Fruit fly (Drosophila melanogaster) whole organism, embryonic: ENCODE data around the gene CG18234.

ENCODE experiments used
- Atf3 ChIP-seq: fragments of 200-800 bp; sonication (Bioruptor generic); optimal IDR thresholded peaks from 3 replicates; lab custom pipeline; 2016; ENCODE audit warnings: missing biosample characterization, missing genetic modification characterization
- Bteb2 ChIP-seq: fragments of 200-800 bp; sonication (Bioruptor generic); optimal IDR thresholded peaks from 2 replicates; lab custom pipeline; 2016; ENCODE audit warnings: missing biosample characterization, missing genetic modification characterization
- CG11085 ChIP-seq: fragments of 200-800 bp; sonication (Bioruptor generic); IDR thresholded peaks from 2 replicates; pipeline ENCODE4 v1.3.6; 2022; ENCODE audit warnings: missing biosample characterization, missing genetic modification characterization
- CG13287 ChIP-seq: fragments of 200-800 bp; sonication (Bioruptor generic); IDR thresholded peaks from 2 replicates; pipeline ENCODE4 v1.3.6; 2022; ENCODE audit warnings: missing biosample characterization, missing genetic modification characterization; ENCODE audit not compliant: partially characterized antibody
- CG15601 ChIP-seq: fragments of 200-800 bp; sonication (Bioruptor generic); optimal IDR thresholded peaks from 3 replicates; lab custom pipeline; 2019; ENCODE audit warnings: missing biosample characterization, mild to moderate bottlenecking, missing genetic modification characterization, moderate library complexity
- CG2116 ChIP-seq: fragments of 200-800 bp; sonication (Bioruptor generic); optimal IDR thresholded peaks from 3 replicates; lab custom pipeline; 2018; ENCODE audit warnings: missing biosample characterization, mild to moderate bottlenecking, missing genetic modification characterization
- CG2199 ChIP-seq: fragments of 200-800 bp; sonication (Bioruptor generic); IDR thresholded peaks from 3 replicates; pipeline ENCODE4 v1.3.6; 2022; ENCODE audit warnings: missing biosample characterization, missing genetic modification characterization
- CG33557 ChIP-seq: fragments of 200-800 bp; sonication (Bioruptor generic); optimal IDR thresholded peaks from 2 replicates; lab custom pipeline; 2019; ENCODE audit warnings: missing biosample characterization, mild to moderate bottlenecking, missing genetic modification characterization, moderate library complexity
- CG3407 ChIP-seq: fragments of 200-800 bp; sonication (Bioruptor generic); optimal IDR thresholded peaks from 2 replicates; lab custom pipeline; 2018; ENCODE audit warnings: missing biosample characterization, mild to moderate bottlenecking, missing genetic modification characterization
- CG43689 ChIP-seq: fragments of 200-800 bp; sonication (Bioruptor generic); IDR thresholded peaks from 2 replicates; pipeline ENCODE4 v1.3.6; 2022; ENCODE audit warnings: missing biosample characterization, missing genetic modification characterization
- CG5180 ChIP-seq: fragments of 200-800 bp; sonication (Bioruptor generic); optimal IDR thresholded peaks from 3 replicates; lab custom pipeline; 2017; ENCODE audit warnings: missing biosample characterization, missing genetic modification characterization, mild to moderate bottlenecking, moderate library complexity, missing genetic modification reagents
- CG6689 ChIP-seq: fragments of 200-800 bp; sonication (Bioruptor generic); IDR thresholded peaks from 2 replicates; pipeline ENCODE4 v1.3.6; 2022; ENCODE audit warnings: missing biosample characterization, missing genetic modification characterization
- CG7987 ChIP-seq: fragments of 200-800 bp; sonication (Bioruptor generic); optimal IDR thresholded peaks from 2 replicates; lab custom pipeline; 2018; ENCODE audit warnings: missing biosample characterization, mild to moderate bottlenecking, missing genetic modification characterization, moderate library complexity
- CG8089 ChIP-seq: fragments of 200-800 bp; sonication (Bioruptor generic); optimal IDR thresholded peaks from 3 replicates; lab custom pipeline; 2016; ENCODE audit warnings: missing biosample characterization, missing genetic modification characterization
- CG8290 ChIP-seq, 3 experiments: fragments of 200-800 bp; sonication (Bioruptor generic); optimal IDR thresholded peaks; 2 replicates each; lab custom pipeline; 2016 to 2019; ENCODE audit warnings: missing biosample characterization in 3 of 3, missing genetic modification characterization in 3 of 3, mild to moderate bottlenecking in 2 of 3, moderate library complexity in 1 of 3
- CG9817 ChIP-seq: fragments of 200-800 bp; sonication (Bioruptor generic); optimal IDR thresholded peaks from 2 replicates; lab custom pipeline; 2018; ENCODE audit warnings: missing biosample characterization, mild to moderate bottlenecking, missing genetic modification characterization, moderate library complexity
- CG9876 ChIP-seq: fragments of 200-800 bp; sonication (Bioruptor generic); optimal IDR thresholded peaks from 2 replicates; lab custom pipeline; 2016; ENCODE audit warnings: missing biosample characterization, missing genetic modification characterization
- Dll ChIP-seq: fragments of 200-800 bp; sonication (Bioruptor generic); IDR thresholded peaks from 4 replicates; pipeline ENCODE4 v1.3.6; 2022; ENCODE audit warnings: missing biosample characterization, missing genetic modification characterization; ENCODE audit not compliant: partially characterized antibody
- Doc2 ChIP-seq: fragments of 200-800 bp; sonication (Bioruptor generic); IDR thresholded peaks from 2 replicates; pipeline ENCODE4 v1.3.6; 2022; ENCODE audit warnings: missing biosample characterization, missing genetic modification characterization
- Fer1 ChIP-seq: fragments of 200-800 bp; sonication (Bioruptor generic); optimal IDR thresholded peaks from 2 replicates; lab custom pipeline; 2017; ENCODE audit warnings: missing biosample characterization, mild to moderate bottlenecking, missing genetic modification characterization
- HLH4C ChIP-seq: fragments of 200-800 bp; sonication (Bioruptor generic); IDR thresholded peaks from 3 replicates; pipeline ENCODE4 v1.3.6; 2022; ENCODE audit warnings: missing biosample characterization, missing genetic modification characterization; ENCODE audit not compliant: partially characterized antibody
- Jarid2 ChIP-seq: fragments of 200-800 bp; sonication (Bioruptor generic); optimal IDR thresholded peaks from 3 replicates; lab custom pipeline; 2017; ENCODE audit warnings: mild to moderate bottlenecking, missing biosample characterization, missing genetic modification reagents, missing genetic modification characterization
- NK7.1 ChIP-seq: fragments of 200-800 bp; sonication (Bioruptor generic); optimal IDR thresholded peaks from 3 replicates; lab custom pipeline; 2016; ENCODE audit warnings: missing biosample characterization, missing genetic modification characterization
- Oli ChIP-seq: fragments of 200-800 bp; sonication (Bioruptor generic); optimal IDR thresholded peaks from 2 replicates; lab custom pipeline; 2018; ENCODE audit warnings: missing biosample characterization, mild to moderate bottlenecking, missing genetic modification characterization, moderate library complexity
- PHDP ChIP-seq: fragments of 200-800 bp; sonication (Bioruptor generic); optimal IDR thresholded peaks from 3 replicates; lab custom pipeline; 2018; ENCODE audit warnings: missing biosample characterization, mild to moderate bottlenecking, missing genetic modification characterization, moderate library complexity
- Six4 ChIP-seq: fragments of 200-800 bp; sonication (Bioruptor generic); optimal IDR thresholded peaks from 2 replicates; lab custom pipeline; 2016; ENCODE audit warnings: missing biosample characterization, missing genetic modification characterization
- ac ChIP-seq: fragments of 200-800 bp; sonication (Bioruptor generic); optimal IDR thresholded peaks from 3 replicates; lab custom pipeline; 2017; ENCODE audit warnings: missing biosample characterization, mild to moderate bottlenecking, missing genetic modification characterization
- bigmax ChIP-seq: fragments of 200-800 bp; sonication (Bioruptor generic); optimal IDR thresholded peaks from 2 replicates; lab custom pipeline; 2018; ENCODE audit warnings: missing biosample characterization, mild to moderate bottlenecking, missing genetic modification characterization
- bowl ChIP-seq: fragments of 200-800 bp; sonication (Bioruptor generic); IDR thresholded peaks from 2 replicates; pipeline ENCODE4 v1.3.6; 2022; ENCODE audit warnings: missing biosample characterization, missing genetic modification characterization
- chm ChIP-seq: fragments of 200-800 bp; sonication (Bioruptor generic); IDR thresholded peaks from 2 replicates; pipeline ENCODE4 v1.3.6; 2022; ENCODE audit warnings: missing biosample characterization, missing genetic modification characterization
- crp ChIP-seq, 2 experiments: fragments of 200-800 bp; sonication (Bioruptor generic); optimal IDR thresholded peaks; 2 replicates in 1 of 2; 3 replicates in 1 of 2; lab custom pipeline; 2017; ENCODE audit warnings: missing biosample characterization in 2 of 2, missing genetic modification characterization in 2 of 2, mild to moderate bottlenecking in 1 of 2, moderate library complexity in 1 of 2
- emc ChIP-seq: fragments of 200-800 bp; sonication (Bioruptor generic); optimal IDR thresholded peaks from 2 replicates; lab custom pipeline; 2016; ENCODE audit warnings: missing biosample characterization, missing genetic modification characterization
- en ChIP-seq: fragments of 200-800 bp; sonication (Bioruptor generic); optimal IDR thresholded peaks from 2 replicates; lab custom pipeline; 2016; ENCODE audit warnings: missing biosample characterization, missing genetic modification characterization
- fd64A ChIP-seq: fragments of 200-800 bp; sonication (Bioruptor generic); optimal IDR thresholded peaks from 3 replicates; lab custom pipeline; 2018; ENCODE audit warnings: missing biosample characterization, mild to moderate bottlenecking, missing genetic modification characterization
- ind ChIP-seq: fragments of 200-800 bp; sonication (Bioruptor generic); optimal IDR thresholded peaks from 3 replicates; lab custom pipeline; 2016; ENCODE audit warnings: missing biosample characterization, missing genetic modification characterization
- knrl ChIP-seq: fragments of 200-800 bp; sonication (Bioruptor generic); IDR thresholded peaks from 3 replicates; pipeline ENCODE4 v1.3.6; 2022; ENCODE audit warnings: missing biosample characterization, missing genetic modification characterization; ENCODE audit not compliant: partially characterized antibody
- nmo ChIP-seq: fragments of 200-800 bp; sonication (Bioruptor generic); optimal IDR thresholded peaks from 2 replicates; lab custom pipeline; 2018; ENCODE audit warnings: missing biosample characterization, mild to moderate bottlenecking, missing genetic modification characterization, moderate library complexity
- oc ChIP-seq: fragments of 200-800 bp; sonication (Bioruptor generic); optimal IDR thresholded peaks from 2 replicates; lab custom pipeline; 2018; ENCODE audit warnings: missing biosample characterization, mild to moderate bottlenecking, missing genetic modification characterization, moderate library complexity
- pb ChIP-seq: fragments of 200-800 bp; sonication (Bioruptor generic); optimal IDR thresholded peaks from 3 replicates; lab custom pipeline; 2016; ENCODE audit warnings: missing biosample characterization, missing genetic modification characterization
- rib ChIP-seq: fragments of 200-800 bp; sonication (Bioruptor generic); IDR thresholded peaks from 2 replicates; pipeline ENCODE4 v1.3.6; 2022; ENCODE audit warnings: missing biosample characterization, missing genetic modification characterization
- ro ChIP-seq: fragments of 200-800 bp; sonication (Bioruptor generic); IDR thresholded peaks from 2 replicates; pipeline ENCODE4 v1.3.6; 2022; ENCODE audit warnings: missing biosample characterization, missing genetic modification characterization
- salm ChIP-seq: fragments of 200-800 bp; sonication (Bioruptor generic); optimal IDR thresholded peaks from 2 replicates; lab custom pipeline; 2018; ENCODE audit warnings: missing biosample characterization, mild to moderate bottlenecking, missing genetic modification characterization
- sens ChIP-seq: fragments of 200-800 bp; sonication (Bioruptor generic); peaks from one replicate; lab custom pipeline; 2016; ENCODE audit warnings: missing biosample characterization, missing genetic modification characterization
- sima ChIP-seq: fragments of 200-800 bp; sonication (Bioruptor generic); optimal IDR thresholded peaks from 2 replicates; lab custom pipeline; 2016; ENCODE audit warnings: missing biosample characterization, missing genetic modification characterization
- sr ChIP-seq: fragments of 200-800 bp; sonication (Bioruptor generic); IDR thresholded peaks from 3 replicates; pipeline ENCODE4 v1.3.6; 2022; ENCODE audit warnings: missing biosample characterization, missing genetic modification characterization
- sug ChIP-seq: fragments of 200-800 bp; optimal IDR thresholded peaks from 2 replicates; lab custom pipeline; 2019; ENCODE audit warnings: missing biosample characterization, mild to moderate bottlenecking, missing genetic modification characterization, moderate library complexity
- vfl ChIP-seq: fragments of 200-800 bp; sonication (Bioruptor generic); optimal IDR thresholded peaks from 2 replicates; lab custom pipeline; 2016; ENCODE audit warnings: missing biosample characterization, missing genetic modification characterization
- z ChIP-seq: fragments of 200-800 bp; sonication (Bioruptor generic); IDR thresholded peaks from 3 replicates; pipeline ENCODE4 v1.3.6; 2022; ENCODE audit warnings: missing biosample characterization, missing genetic modification characterization

The CG18234 gene

DNA sequence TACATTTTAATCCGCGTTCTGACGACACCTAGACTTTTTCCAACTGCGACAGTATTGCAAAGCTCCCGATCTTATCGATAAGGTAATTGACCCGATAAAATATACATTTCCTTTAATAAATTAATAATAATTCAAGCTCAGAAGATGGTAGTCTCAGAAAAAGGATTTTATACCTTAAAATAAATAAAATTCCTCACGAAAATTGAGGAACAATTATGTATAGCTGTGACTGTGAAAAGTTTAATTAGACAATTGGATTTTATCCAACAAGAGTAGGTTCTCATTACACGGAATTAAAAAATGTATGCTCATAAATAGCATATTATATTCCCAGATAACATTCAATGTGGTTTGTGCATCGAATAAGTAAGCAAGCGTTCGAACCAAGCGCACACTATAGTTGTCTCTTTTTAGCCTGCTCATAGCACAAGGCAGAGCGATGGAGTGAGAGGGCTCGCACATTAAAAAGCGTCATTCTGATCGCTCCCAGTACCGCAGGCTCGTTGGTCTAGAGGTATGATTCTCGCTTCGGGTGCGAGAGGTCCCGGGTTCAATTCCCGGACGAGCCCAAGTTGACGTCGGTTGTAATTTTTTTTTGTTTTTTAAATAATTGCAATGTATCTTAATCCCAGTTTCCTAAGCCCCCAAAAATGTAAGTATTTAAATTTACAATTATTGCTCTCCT is 14.8 kb downstream of the CG18234 start, which contains the start of the genes CG13380 and CG4174 (continued):
- TF ChIP-seq CG2199 (peak; percentile 97), CG9876 (GFP tag; lab: Kevin White, UChicago) (no peak), HLH4C (peak; percentile 85), CG2116 (no peak), Six4 (GFP tag; lab: Kevin White, UChicago) (no peak), PHDP (tag; lab: Kevin White, UChicago) (no peak), CG15601 (tag; lab: Kevin White, UChicago) (peak; percentile 43), vfl (GFP tag; lab: Kevin White, UChicago) (no peak), CG11085 (GFP tag; lab: Robert Waterston, UW) (no peak), ro (GFP tag; lab: Robert Waterston, UW) (no peak), salm (tag; lab: Kevin White, UChicago) (no peak), ac (GFP tag; lab: Kevin White, UChicago) (no peak), CG6689 (GFP tag; lab: Robert Waterston, UW) (no peak), CG33557 (no peak), Bteb2 (GFP tag; lab: Kevin White, UChicago) (no peak), CG8290 (GFP tag; optimal IDR thresholded peaks at IDR 0.05; lab: Kevin White, UChicago) (peak; percentile 58), CG8290 (tag; optimal IDR thresholded peaks at IDR 0.05; lab: Kevin White, UChicago) (no peak), z (GFP tag; lab: Robert Waterston, UW) (no peak), CG9817 (tag; lab: Kevin White, UChicago) (no peak), emc (GFP tag; lab: Kevin White, UChicago) (no peak), CG3407 (GFP tag; lab: Kevin White, UChicago) (no peak), nmo (GFP tag; lab: Kevin White, UChicago) (peak; percentile 21), sima (GFP tag; lab: Kevin White, UChicago) (no peak), Atf3 (GFP tag; lab: Kevin White, UChicago) (no peak), CG7987 (no peak), oc (tag; lab: Kevin White, UChicago) (no peak), CG5180 (GFP tag; lab: Kevin White, UChicago) (no peak), sens (GFP tag; lab: Kevin White, UChicago) (peak; percentile 81), bigmax (GFP tag; lab: Kevin White, UChicago) (no peak), en (GFP tag; lab: Kevin White, UChicago) (no peak), CG13287 (GFP tag; lab: Robert Waterston, UW) (peak; percentile 69), NK7.1 (GFP tag; lab: Kevin White, UChicago) (no peak)

DNA sequence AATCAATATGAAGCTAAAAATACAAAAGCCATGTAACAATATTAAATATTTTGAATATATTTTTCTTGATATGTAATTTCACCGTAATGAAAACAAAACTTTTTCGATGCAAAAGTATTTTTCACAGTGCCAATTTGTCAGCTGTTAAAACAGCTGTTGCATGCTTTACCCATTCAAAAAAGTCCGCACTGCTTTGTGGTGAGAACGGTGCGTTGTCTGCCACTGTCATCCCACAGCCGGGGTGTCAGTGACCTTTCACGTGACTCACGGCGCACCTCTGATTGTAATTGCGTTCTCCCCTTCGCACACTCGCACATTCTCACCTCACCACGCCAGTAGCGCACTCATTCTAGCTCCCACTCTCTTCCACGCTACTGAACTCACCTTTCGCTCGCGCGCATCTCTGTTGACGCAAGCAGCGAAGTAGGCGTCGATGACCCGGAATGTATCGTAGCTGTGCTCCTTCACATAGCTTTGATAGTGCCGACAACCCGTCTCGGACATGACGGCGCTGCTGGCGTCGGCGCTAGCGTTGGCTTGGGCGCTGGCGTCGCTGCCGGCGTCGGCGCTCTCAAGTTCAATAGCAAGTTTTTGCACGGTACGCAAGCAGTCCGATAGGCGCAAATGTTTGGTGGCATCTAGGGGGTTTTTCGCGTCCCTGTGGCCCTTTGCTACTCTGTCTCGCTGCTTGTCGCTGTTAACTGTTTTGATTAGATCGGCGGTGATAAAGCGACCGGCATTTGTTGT is 17.9 kb downstream of the CG18234 start:
- peak; percentile 24 for TF ChIP-seq ind (GFP tag; lab: Kevin White, UChicago)
- 0 out of 2 replicates have a peak, but pooled peaks have one; percentile 41 for TF ChIP-seq rib (GFP tag; lab: Robert Waterston, UW)
- peak; percentile 80 for TF ChIP-seq chm (GFP tag; lab: Robert Waterston, UW)
- peak; percentile 40 to 85 for TF ChIP-seq crp (GFP tag; optimal IDR thresholded peaks at IDR 0.05; lab: Kevin White, UChicago)
- TF ChIP-seq sug = peak; percentile 72
- TF ChIP-seq knrl (GFP tag; lab: Robert Waterston, UW) = peak; percentile 47; the same call in 2 of the 3 replicates
- peak; percentile 82 for TF ChIP-seq Dll (GFP tag; lab: Robert Waterston, UW)
- TF ChIP-seq Fer1 (GFP tag; lab: Kevin White, UChicago) = peak; percentile 35
- no peak for TF ChIP-seq Doc2 (GFP tag; lab: Robert Waterston, UW)
- no peak for TF ChIP-seq CG43689
- no peak for TF ChIP-seq fd64A
- TF ChIP-seq CG33557 = no peak
- no peak for TF ChIP-seq Jarid2 (GFP tag; lab: Kevin White, UChicago)
- peak; percentile 60; the same call in 1 of the 3 replicates for TF ChIP-seq sr
- TF ChIP-seq pb (GFP tag; lab: Kevin White, UChicago) = peak; percentile 41
- TF ChIP-seq bowl (GFP tag; lab: Robert Waterston, UW) = no peak
- TF ChIP-seq Oli = peak; percentile 27
- peak; percentile 0 for TF ChIP-seq CG8089 (GFP tag; lab: Kevin White, UChicago)
